Fruit fly (Drosophila melanogaster) whole organism, embryonic: ENCODE results near the gene mRpL24.

Source experiments
- Atf3 ChIP-seq: fragments of 200-800 bp; sonication (Bioruptor generic); optimal IDR thresholded peaks from 3 replicates; lab custom pipeline; 2016; ENCODE audit warnings: missing biosample characterization, missing genetic modification characterization
- Bdp1 ChIP-seq: fragments of 200-800 bp; sonication (Bioruptor generic); optimal IDR thresholded peaks from 3 replicates; lab custom pipeline; 2016; ENCODE audit warnings: missing biosample characterization, missing genetic modification characterization
- Bteb2 ChIP-seq: fragments of 200-800 bp; sonication (Bioruptor generic); optimal IDR thresholded peaks from 2 replicates; lab custom pipeline; 2016; ENCODE audit warnings: missing biosample characterization, missing genetic modification characterization
- CG10321 ChIP-seq: fragments of 200-800 bp; sonication (Bioruptor generic); IDR thresholded peaks from 2 replicates; pipeline ENCODE4 v1.3.6; 2022; ENCODE audit warnings: missing biosample characterization, missing genetic modification characterization
- CG12155 ChIP-seq: fragments of 200-800 bp; sonication (Bioruptor generic); optimal IDR thresholded peaks from 3 replicates; lab custom pipeline; 2016; ENCODE audit warnings: missing biosample characterization, missing genetic modification characterization
- CG12659 ChIP-seq: fragments of 200-800 bp; sonication (Bioruptor generic); optimal IDR thresholded peaks from 3 replicates; lab custom pipeline; 2017; ENCODE audit warnings: mild to moderate bottlenecking, missing biosample characterization, missing genetic modification reagents, missing genetic modification characterization
- CG1529 ChIP-seq: fragments of 200-800 bp; sonication (Bioruptor generic); optimal IDR thresholded peaks from 3 replicates; lab custom pipeline; 2018; ENCODE audit warnings: missing biosample characterization, missing genetic modification characterization
- CG15514 ChIP-seq: fragments of 200-800 bp; sonication (Bioruptor generic); optimal IDR thresholded peaks from 3 replicates; lab custom pipeline; 2017; ENCODE audit warnings: missing biosample characterization, missing genetic modification characterization, mild to moderate bottlenecking, moderate library complexity, missing genetic modification reagents
- CG1602 ChIP-seq: fragments of 200-800 bp; sonication (Bioruptor generic); optimal IDR thresholded peaks from 3 replicates; lab custom pipeline; 2016; ENCODE audit warnings: missing biosample characterization, missing genetic modification characterization
- CG17186 ChIP-seq: fragments of 200-800 bp; sonication (Bioruptor generic); optimal IDR thresholded peaks from 3 replicates; lab custom pipeline; 2017; ENCODE audit warnings: missing biosample characterization, missing genetic modification reagents, missing genetic modification characterization
- CG18262 ChIP-seq: fragments of 200-800 bp; optimal IDR thresholded peaks from 3 replicates; lab custom pipeline; 2019; ENCODE audit warnings: missing biosample characterization, mild to moderate bottlenecking, missing genetic modification characterization, moderate library complexity
- CG2712 ChIP-seq: fragments of 200-800 bp; optimal IDR thresholded peaks from 3 replicates; lab custom pipeline; 2019; ENCODE audit warnings: missing biosample characterization, mild to moderate bottlenecking, missing genetic modification characterization, moderate library complexity
- CG2889 ChIP-seq: fragments of 200-800 bp; sonication (Bioruptor generic); IDR thresholded peaks from 3 replicates; pipeline ENCODE4 v1.3.6; 2022; ENCODE audit warnings: missing biosample characterization, missing genetic modification characterization
- CG34376 ChIP-seq: fragments of 200-800 bp; sonication (Bioruptor generic); optimal IDR thresholded peaks from 2 replicates; lab custom pipeline; 2018; ENCODE audit warnings: missing biosample characterization, mild to moderate bottlenecking, missing genetic modification characterization
- CG3847 ChIP-seq: fragments of 200-800 bp; sonication (Bioruptor generic); IDR thresholded peaks from 2 replicates; pipeline ENCODE4 v1.3.6; 2022; ENCODE audit warnings: missing biosample characterization, missing genetic modification characterization
- CG4282 ChIP-seq: fragments of 200-800 bp; sonication (Bioruptor generic); optimal IDR thresholded peaks from 2 replicates; lab custom pipeline; 2016; ENCODE audit warnings: missing biosample characterization, missing genetic modification characterization
- CG6765 ChIP-seq: fragments of 200-800 bp; sonication (Bioruptor generic); optimal IDR thresholded peaks from 3 replicates; lab custom pipeline; 2017; ENCODE audit warnings: missing biosample characterization, mild to moderate bottlenecking, missing genetic modification characterization
- CG9727 ChIP-seq: fragments of 200-800 bp; sonication (Bioruptor generic); optimal IDR thresholded peaks from 3 replicates; lab custom pipeline; 2017; ENCODE audit warnings: missing biosample characterization, mild to moderate bottlenecking, missing genetic modification characterization
- CHES-1-like ChIP-seq: fragments of 200-800 bp; sonication (Bioruptor generic); optimal IDR thresholded peaks from 2 replicates; lab custom pipeline; 2016; ENCODE audit warnings: missing biosample characterization, missing genetic modification characterization
- Dad ChIP-seq: fragments of 200-800 bp; sonication (Bioruptor generic); optimal IDR thresholded peaks from 3 replicates; lab custom pipeline; 2016; ENCODE audit warnings: missing biosample characterization, missing genetic modification characterization
- Dbx ChIP-seq: fragments of 200-800 bp; sonication (Bioruptor generic); IDR thresholded peaks from 3 replicates; pipeline ENCODE4 v1.3.6; 2022; ENCODE audit warnings: missing biosample characterization, missing genetic modification characterization
- Dref ChIP-seq: fragments of 200-800 bp; sonication (Bioruptor generic); IDR thresholded peaks from 2 replicates; pipeline ENCODE4 v1.3.6; 2022; ENCODE audit warnings: missing biosample characterization, missing genetic modification characterization
- Elba2 ChIP-seq: fragments of 200-800 bp; sonication (Bioruptor generic); optimal IDR thresholded peaks from 3 replicates; lab custom pipeline; 2016; ENCODE audit warnings: missing biosample characterization, missing genetic modification characterization
- Ets65A ChIP-seq: fragments of 200-800 bp; sonication (Bioruptor generic); peaks from one replicate; lab custom pipeline; 2016; ENCODE audit warnings: missing biosample characterization, missing genetic modification characterization
- Hr78 ChIP-seq, 2 experiments: fragments of 200-800 bp in 1 of 2; fragments of >200 bp in 1 of 2; sonication (Bioruptor generic) in 1 of 2; optimal IDR thresholded peaks; 2 replicates each; lab custom pipeline; 2017 to 2019; ENCODE audit warnings: missing biosample characterization in 2 of 2, missing genetic modification characterization in 2 of 2, mild to moderate bottlenecking in 1 of 2, moderate library complexity in 1 of 2
- MESR4 ChIP-seq: fragments of 200-800 bp; sonication (Bioruptor generic); optimal IDR thresholded peaks from 2 replicates; lab custom pipeline; 2018; ENCODE audit warnings: missing biosample characterization, mild to moderate bottlenecking, missing genetic modification characterization, moderate library complexity
- Max ChIP-seq: fragments of 200-800 bp; sonication (Bioruptor generic); optimal IDR thresholded peaks from 2 replicates; lab custom pipeline; 2016; ENCODE audit warnings: missing biosample characterization, mild to moderate bottlenecking, missing genetic modification characterization
- Nf-YC ChIP-seq: fragments of 200-800 bp; optimal IDR thresholded peaks from 3 replicates; lab custom pipeline; 2019; ENCODE audit warnings: missing biosample characterization, mild to moderate bottlenecking, missing genetic modification characterization, moderate library complexity
- Pdp1 ChIP-seq, 2 experiments: fragments of 200-800 bp; sonication (Bioruptor generic); optimal IDR thresholded peaks; 3 replicates each; lab custom pipeline; 2016; ENCODE audit warnings: missing biosample characterization in 2 of 2, missing genetic modification characterization in 2 of 2, mild to moderate bottlenecking in 1 of 2, moderate library complexity in 1 of 2
- Spps ChIP-seq: fragments of 200-800 bp; sonication (Bioruptor generic); optimal IDR thresholded peaks from 2 replicates; lab custom pipeline; 2018; ENCODE audit warnings: missing biosample characterization, mild to moderate bottlenecking, missing genetic modification characterization
- Sry-δ ChIP-seq: fragments of 200-800 bp; sonication (Bioruptor generic); optimal IDR thresholded peaks from 2 replicates; lab custom pipeline; 2016; ENCODE audit warnings: missing biosample characterization, missing genetic modification characterization
- dm ChIP-seq: fragments of 200-800 bp; sonication (Bioruptor generic); optimal IDR thresholded peaks from 3 replicates; lab custom pipeline; 2016; ENCODE audit warnings: missing biosample characterization, missing genetic modification characterization
- gcm2 ChIP-seq: fragments of 200-800 bp; sonication (Bioruptor generic); optimal IDR thresholded peaks from 2 replicates; lab custom pipeline; 2016; ENCODE audit warnings: missing biosample characterization, missing genetic modification characterization
- gsb ChIP-seq: fragments of 200-800 bp; sonication (Bioruptor generic); IDR thresholded peaks from 2 replicates; pipeline ENCODE4 v1.3.6; 2022; ENCODE audit warnings: missing biosample characterization, missing genetic modification characterization
- her ChIP-seq: fragments of 200-800 bp; sonication (Bioruptor generic); optimal IDR thresholded peaks from 2 replicates; lab custom pipeline; 2016; ENCODE audit warnings: missing biosample characterization, missing genetic modification characterization
- hkb ChIP-seq, 2 experiments: fragments of 200-800 bp in 1 of 2; fragments of >200 bp in 1 of 2; sonication (Bioruptor generic) in 1 of 2; IDR thresholded peaks in 1 of 2; optimal IDR thresholded peaks in 1 of 2; 2 replicates each; pipeline versions ENCODE4 v1.3.6 to Lab custom; 2017 to 2022; ENCODE audit warnings: missing biosample characterization in 1 of 2, missing genetic modification characterization in 1 of 2
- ind ChIP-seq: fragments of 200-800 bp; sonication (Bioruptor generic); optimal IDR thresholded peaks from 3 replicates; lab custom pipeline; 2016; ENCODE audit warnings: missing biosample characterization, missing genetic modification characterization
- kah ChIP-seq: fragments of 200-800 bp; sonication (Bioruptor generic); optimal IDR thresholded peaks from 2 replicates; lab custom pipeline; 2018; ENCODE audit warnings: missing biosample characterization, mild to moderate bottlenecking, missing genetic modification characterization
- lbe ChIP-seq: fragments of 200-800 bp; sonication (Bioruptor generic); optimal IDR thresholded peaks from 2 replicates; lab custom pipeline; 2016; ENCODE audit warnings: missing biosample characterization, mild to moderate bottlenecking, missing genetic modification characterization
- nmo ChIP-seq: fragments of 200-800 bp; sonication (Bioruptor generic); optimal IDR thresholded peaks from 2 replicates; lab custom pipeline; 2018; ENCODE audit warnings: missing biosample characterization, mild to moderate bottlenecking, missing genetic modification characterization, moderate library complexity
- pan ChIP-seq, 4 experiments: fragments of >200 bp in 3 of 4; fragments of 200-800 bp in 1 of 4; sonication (Bioruptor generic) in 1 of 4; optimal IDR thresholded peaks in 3 of 4; IDR thresholded peaks in 1 of 4; 2 replicates each; pipeline versions ENCODE4 v1.3.6 to Lab custom; 2017 to 2022; ENCODE audit warnings: missing biosample characterization in 2 of 4, missing genetic modification characterization in 2 of 4, mixed read lengths in 1 of 4
- peb ChIP-seq: fragments of 200-800 bp; sonication (Bioruptor generic); IDR thresholded peaks from 2 replicates; pipeline ENCODE4 v1.3.6; 2022; ENCODE audit warnings: missing biosample characterization, missing genetic modification characterization
- pfk ChIP-seq: fragments of 200-800 bp; sonication (Bioruptor generic); optimal IDR thresholded peaks from 2 replicates; lab custom pipeline; 2018; ENCODE audit warnings: missing biosample characterization, mild to moderate bottlenecking, missing genetic modification characterization, moderate library complexity
- pita ChIP-seq: fragments of 200-800 bp; sonication (Bioruptor generic); optimal IDR thresholded peaks from 2 replicates; lab custom pipeline; 2017; ENCODE audit warnings: missing biosample characterization, mild to moderate bottlenecking, missing genetic modification characterization
- psq ChIP-seq: fragments of 200-800 bp; sonication (Bioruptor generic); optimal IDR thresholded peaks from 2 replicates; lab custom pipeline; 2017; ENCODE audit warnings: missing biosample characterization, missing genetic modification characterization
- sd ChIP-seq: fragments of 200-800 bp; sonication (Bioruptor generic); optimal IDR thresholded peaks from 3 replicates; lab custom pipeline; 2018; ENCODE audit warnings: missing biosample characterization, mild to moderate bottlenecking, missing genetic modification characterization, moderate library complexity
- slbo ChIP-seq: fragments of 200-800 bp; sonication (Bioruptor generic); IDR thresholded peaks from 2 replicates; pipeline ENCODE4 v1.3.6; 2022; ENCODE audit warnings: missing biosample characterization, missing genetic modification characterization
- stwl ChIP-seq: fragments of 200-800 bp; sonication (Bioruptor generic); optimal IDR thresholded peaks from 3 replicates; lab custom pipeline; 2018; ENCODE audit warnings: missing biosample characterization, mild to moderate bottlenecking, missing genetic modification characterization, moderate library complexity
- zen ChIP-seq: fragments of 200-800 bp; sonication (Bioruptor generic); optimal IDR thresholded peaks from 3 replicates; lab custom pipeline; 2018; ENCODE audit warnings: missing biosample characterization, mild to moderate bottlenecking, missing genetic modification characterization, moderate library complexity
- zf30C ChIP-seq: fragments of 200-800 bp; sonication (Bioruptor generic); optimal IDR thresholded peaks from 3 replicates; lab custom pipeline; 2018; ENCODE audit warnings: missing biosample characterization, mild to moderate bottlenecking, missing genetic modification characterization

mRpL24 gene

DNA sequence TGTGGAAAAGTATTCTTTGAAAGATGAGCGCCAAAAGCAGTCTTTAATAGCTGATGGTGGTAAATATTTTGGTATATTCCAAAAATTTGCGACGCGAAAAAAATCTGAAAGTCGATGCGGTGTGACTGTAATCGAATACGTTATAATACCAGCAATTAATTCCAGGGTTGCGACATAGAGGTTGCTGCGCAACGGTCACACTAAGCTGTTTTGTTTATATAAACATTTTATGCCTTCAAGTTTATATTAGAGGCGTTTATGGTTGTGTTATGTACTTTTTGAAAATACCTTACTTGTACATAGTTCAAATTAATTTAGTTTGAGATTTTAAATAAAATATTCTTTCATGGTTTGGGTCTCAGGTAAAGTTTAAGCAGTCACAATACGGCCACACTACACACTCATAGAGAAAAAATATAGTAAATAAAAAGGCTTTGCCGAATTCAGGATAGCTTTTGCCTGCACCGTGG lies 26.2 kb upstream of the mRpL24 start, which contains the start of gene CG14043 (continued):
- TF ChIP-seq Max (GFP tag; lab: Kevin White, UChicago) (peak; percentile 21), Atf3 (GFP tag; lab: Kevin White, UChicago) (no peak), hkb (optimal IDR thresholded peaks at IDR 0.05; lab: Kevin White, UChicago) (peak; percentile 64), hkb (GFP tag; IDR thresholded peaks at IDR 0.05; lab: Robert Waterston, UW) (no peak), Elba2 (GFP tag; lab: Kevin White, UChicago) (no peak), Pdp1 (GFP tag; optimal IDR thresholded peaks at IDR 0.05; lab: Kevin White, UChicago) (peak in 1 of 2 experiments; percentile 95), CG10321 (GFP tag; lab: Robert Waterston, UW) (no peak), pan (optimal IDR thresholded peaks at IDR 0.05; lab: Kevin White, UChicago) (no peak), pan (GFP tag; optimal IDR thresholded peaks at IDR 0.05 in 1 of 2, IDR thresholded peaks at IDR 0.05 in 1 of 2) (no peak), her (GFP tag; lab: Kevin White, UChicago) (no peak), Dref (GFP tag; lab: Robert Waterston, UW) (peak; percentile 36; the same call in 1 of the 2 replicates), CG12659 (peak; percentile 91), slbo (GFP tag; lab: Robert Waterston, UW) (peak; percentile 59), CG18262 (tag; lab: Kevin White, UChicago) (peak; percentile 31), zf30C (GFP tag; lab: Kevin White, UChicago) (no peak), Spps (tag; lab: Kevin White, UChicago) (peak; percentile 9), psq (GFP tag; lab: Kevin White, UChicago) (no peak), peb (GFP tag; lab: Robert Waterston, UW) (no peak), CHES-1-like (peak; percentile 63), CG2712 (peak; percentile 69), CG9727 (peak; percentile 14), CG15514 (GFP tag; lab: Kevin White, UChicago) (peak; percentile 70), CG4282 (no peak), pfk (no peak), CG17186 (GFP tag; lab: Kevin White, UChicago) (peak; percentile 62), Dbx (no peak), MESR4 (GFP tag; lab: Kevin White, UChicago) (peak; percentile 31), Sry-δ (GFP tag; lab: Kevin White, UChicago) (peak; percentile 56), gcm2 (GFP tag; lab: Kevin White, UChicago) (no peak), Bteb2 (peak; percentile 36), Nf-YC (tag; lab: Kevin White, UChicago) (peak; percentile 49), gsb (GFP tag; lab: Robert Waterston, UW) (no peak), Bdp1 (GFP tag; lab: Kevin White, UChicago) (no peak), nmo (GFP tag; lab: Kevin White, UChicago) (peak; percentile 80), CG12155 (GFP tag; lab: Kevin White, UChicago) (peak; percentile 19), dm (peak; percentile 35), pita (GFP tag; lab: Kevin White, UChicago) (peak; percentile 62), CG2889 (GFP tag; lab: Robert Waterston, UW) (no peak), CG1529 (GFP tag; lab: Kevin White, UChicago) (no peak), stwl (tag; lab: Kevin White, UChicago) (peak; percentile 84), CG1602 (GFP tag; lab: Kevin White, UChicago) (peak; percentile 21), zen (tag; lab: Kevin White, UChicago) (peak; percentile 68), kah (GFP tag; lab: Kevin White, UChicago) (no peak), Dad (GFP tag; lab: Kevin White, UChicago) (no peak), sd (tag; lab: Kevin White, UChicago) (peak; percentile 71), lbe (no peak), CG6765 (no peak), CG34376 (GFP tag; lab: Kevin White, UChicago) (no peak), CG3847 (GFP tag; lab: Robert Waterston, UW) (peak; percentile 37; the same call in 1 of the 2 replicates), Ets65A (GFP tag; lab: Kevin White, UChicago) (peak; percentile 61), Hr78 (GFP tag; optimal IDR thresholded peaks at IDR 0.05; lab: Kevin White, UChicago) (no peak), ind (no peak)
